Worm (Caenorhabditis elegans) whole organism, early embryonic: ENCODE data around the gene rbm-42.

Experiments used
- B0310.2 ChIP-seq: sonication (generic microtip); optimal IDR thresholded peaks from 2 replicates; lab custom pipeline; 2016; ENCODE audit warnings: mild to moderate bottlenecking, missing genetic modification characterization, missing compliant biosample characterization
- F13C5.2 ChIP-seq: sonication (generic microtip); optimal IDR thresholded peaks from 2 replicates; lab custom pipeline; 2017; ENCODE audit warnings: mild to moderate bottlenecking, missing genetic modification characterization, inconsistent platforms, missing compliant biosample characterization
- aly-1 ChIP-seq: sonication (generic microtip); optimal IDR thresholded peaks from 2 replicates; lab custom pipeline; 2016; ENCODE audit warnings: missing genetic modification characterization, missing compliant biosample characterization
- ama-1 ChIP-seq: fragments of 150-350 bp; optimal IDR thresholded peaks from 2 replicates; lab custom pipeline; 2014
- ceh-13 ChIP-seq: fragments of 200-800 bp; sonication (Bioruptor generic); optimal IDR thresholded peaks from 2 replicates; lab custom pipeline; 2018; ENCODE audit warnings: mild to moderate bottlenecking, missing genetic modification characterization, missing compliant biosample characterization
- ets-7 ChIP-seq: sonication (generic microtip); optimal IDR thresholded peaks from 2 replicates; lab custom pipeline; 2016; ENCODE audit warnings: missing genotype, missing genetic modification characterization, missing compliant biosample characterization
- flt-1 ChIP-seq: fragments of 200-800 bp; sonication (Bioruptor generic); IDR thresholded peaks from 2 replicates; pipeline ENCODE4 v1.3.6; 2022; ENCODE audit warnings: missing genetic modification characterization, missing compliant biosample characterization
- hmbx-1 ChIP-seq: sonication (generic microtip); optimal IDR thresholded peaks from 2 replicates; lab custom pipeline; 2016; ENCODE audit warnings: mild to moderate bottlenecking, missing genetic modification characterization, missing compliant biosample characterization
- hnd-1 ChIP-seq: sonication (generic microtip); optimal IDR thresholded peaks from 2 replicates; lab custom pipeline; 2016; ENCODE audit warnings: missing genetic modification characterization, missing compliant biosample characterization
- pes-1 ChIP-seq: fragments of 200-800 bp; sonication (Bioruptor generic); IDR thresholded peaks from 2 replicates; pipeline ENCODE4 v1.3.6; 2022; ENCODE audit warnings: missing genetic modification reagents, missing genetic modification characterization, missing compliant biosample characterization
- scrt-1 ChIP-seq: fragments of 200-800 bp; sonication (Bioruptor generic); IDR thresholded peaks from 2 replicates; pipeline ENCODE4 v1.3.6; 2022; ENCODE audit warnings: missing genetic modification characterization, missing compliant biosample characterization
- tbx-11 ChIP-seq: fragments of 200-800 bp; sonication (Bioruptor generic); IDR thresholded peaks from 2 replicates; pipeline ENCODE4 v1.3.6; 2022; ENCODE audit warnings: missing genetic modification characterization, missing compliant biosample characterization
- tbx-37 ChIP-seq: fragments of 200-800 bp; sonication (Bioruptor generic); conservative IDR thresholded peaks from 2 replicates; pipeline ENCODE4 v1.3.6; 2022; ENCODE audit warnings: missing genetic modification reagents, missing genetic modification characterization, missing compliant biosample characterization

DNA sequence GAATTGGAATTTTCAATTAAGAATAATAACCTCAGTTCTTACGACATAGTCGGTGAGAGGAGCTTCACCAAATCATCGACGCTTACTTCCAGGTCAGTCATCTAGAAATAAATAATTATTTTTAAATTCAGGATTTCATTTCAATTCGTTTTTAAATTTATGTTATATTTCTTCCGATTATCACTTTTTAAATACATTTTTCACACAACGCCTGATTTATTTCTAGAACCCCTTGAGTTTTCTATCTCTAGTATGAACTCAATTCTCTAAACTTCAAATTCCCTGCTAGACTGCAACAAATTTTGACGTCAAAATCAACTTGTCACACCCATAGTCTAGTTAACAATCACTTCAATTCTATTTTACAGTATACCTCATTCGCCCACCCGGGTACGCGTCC lies 3.6 kb downstream of the rbm-42 start, which contains the start of gene Y54H5A.2:
- TF ChIP-seq pes-1 (no peak), hnd-1 (no peak), ama-1 (lab: Kevin White, UChicago) (no peak), aly-1 (tag; lab: Kevin White, UChicago) (no peak), ceh-13 (no peak), scrt-1 (GFP tag; lab: Robert Waterston, UW) (no peak), F13C5.2 (tag; lab: Kevin White, UChicago) (no peak), tbx-37 (GFP tag; lab: Robert Waterston, UW) (no peak), B0310.2 (tag; lab: Kevin White, UChicago) (no peak), flt-1 (GFP tag; lab: Robert Waterston, UW) (no peak), hmbx-1 (no peak), tbx-11 (GFP tag; lab: Robert Waterston, UW) (no peak), ets-7 (tag; lab: Kevin White, UChicago) (no peak)
